Fruit fly (Drosophila melanogaster) whole organism, prepupa: ENCODE measurements around the gene Rap1.

ENCODE experiments used
- CG34406 ChIP-seq: fragments of 200-800 bp; sonication (Bioruptor generic); optimal IDR thresholded peaks from 3 replicates; lab custom pipeline; 2016; ENCODE audit warnings: missing biosample characterization, missing genetic modification characterization
- achi ChIP-seq: fragments of 200-800 bp; sonication (Bioruptor generic); optimal IDR thresholded peaks from 3 replicates; lab custom pipeline; 2016; ENCODE audit warnings: missing biosample characterization, missing genetic modification characterization

- TF ChIP-seq CG34406 (GFP tag; lab: Kevin White, UChicago) (no peak), achi (GFP tag; lab: Kevin White, UChicago) (no peak)
Measured at dm6 chr3L:1850498-1850897, 11.5 kb downstream of the Rap1 start.
